Fruit fly (Drosophila melanogaster): ENCODE results near the gene Svil.

The Svil gene

DNA sequence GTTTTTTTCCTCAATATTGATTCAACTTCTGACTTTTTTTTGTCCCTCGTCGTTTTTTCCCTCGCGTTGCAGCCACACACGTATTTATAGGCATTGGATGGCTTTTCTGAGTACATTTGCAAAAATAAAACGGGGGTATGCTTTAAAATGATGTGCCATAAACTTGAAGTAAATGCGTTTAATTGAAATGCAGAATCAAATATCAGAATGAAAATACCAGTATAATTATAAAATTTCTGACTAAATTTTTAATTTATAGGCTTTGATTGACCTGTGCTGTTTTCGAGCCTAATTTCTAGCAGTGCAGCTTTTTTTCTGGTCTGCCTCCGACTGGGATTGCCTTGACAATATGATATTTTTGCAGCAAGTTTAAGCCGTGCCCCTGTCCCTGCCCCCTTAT lies 53.9 kb downstream of the Svil start (continued):
- TF ChIP-seq lola (GFP tag; optimal IDR thresholded peaks at IDR 0.05) (no peak), woc (GFP tag; optimal IDR thresholded peaks at IDR 0.05) (peak; percentile 43), sv (GFP tag; optimal IDR thresholded peaks at IDR 0.05) (no peak), OdsH (GFP tag; optimal IDR thresholded peaks at IDR 0.05) (peak; percentile 50), sage (GFP tag; optimal IDR thresholded peaks at IDR 0.05) (no peak), HLH106 (tag; optimal IDR thresholded peaks at IDR 0.05) (peak; percentile 58), usp (GFP tag; optimal IDR thresholded peaks at IDR 0.05) (no peak), dsf (GFP tag; optimal IDR thresholded peaks at IDR 0.05; ENCODE audit: borderline replicate concordance) (no peak), h (GFP tag; optimal IDR thresholded peaks at IDR 0.05) (peak; percentile 87), Vsx2 (GFP tag; optimal IDR thresholded peaks at IDR 0.05; ENCODE audit: partially characterized antibody) (no peak), Dfd (GFP tag; optimal IDR thresholded peaks at IDR 0.05) (no peak)

dm6 chr3L:2433358-2433757 lies 55.9 kb downstream of the Svil start:
- no peak for TF ChIP-seq woc (GFP tag; optimal IDR thresholded peaks at IDR 0.05)

dm6 chr3L:2434179-2434578 lies 56.7 kb downstream of the Svil start:
- no peak for TF ChIP-seq CG9705 (GFP tag; optimal IDR thresholded peaks at IDR 0.05)
- TF ChIP-seq CrebA (GFP tag; optimal IDR thresholded peaks at IDR 0.05; ENCODE audit: borderline replicate concordance) = no peak
- TF ChIP-seq Dfd (GFP tag; optimal IDR thresholded peaks at IDR 0.05) = no peak
- no peak for TF ChIP-seq brk (GFP tag; optimal IDR thresholded peaks at IDR 0.05)

dm6 chr3L:2436754-2437335 lies 59.4 kb downstream of the Svil start:
- TF ChIP-seq Hr83 (GFP tag; optimal IDR thresholded peaks at IDR 0.05; ENCODE audit: poor library complexity, severe bottlenecking) (no peak), sv (GFP tag; optimal IDR thresholded peaks at IDR 0.05) (no peak), Vsx2 (GFP tag; optimal IDR thresholded peaks at IDR 0.05; ENCODE audit: partially characterized antibody) (no peak), foxo (GFP tag; optimal IDR thresholded peaks at IDR 0.05) (no peak), psq (GFP tag; optimal IDR thresholded peaks at IDR 0.05) (no peak), HLH106 (tag; optimal IDR thresholded peaks at IDR 0.05) (no peak), woc (GFP tag; optimal IDR thresholded peaks at IDR 0.05) (no peak), dl (GFP tag; optimal IDR thresholded peaks at IDR 0.05; ENCODE audit: insufficient read depth in 1 of 2, partially characterized antibody in 2 of 2) (no peak), Dfd (GFP tag; optimal IDR thresholded peaks at IDR 0.05) (no peak), Myc (optimal IDR thresholded peaks at IDR 0.05) (no peak), CG32264 (GFP tag; optimal IDR thresholded peaks at IDR 0.05) (no peak)

- TF ChIP-seq Hr83 (GFP tag; optimal IDR thresholded peaks at IDR 0.05; ENCODE audit: poor library complexity, severe bottlenecking) = no peak
- TF ChIP-seq tai (GFP tag; optimal IDR thresholded peaks at IDR 0.05) = no peak
- no peak for TF ChIP-seq Rel (GFP tag; optimal IDR thresholded peaks at IDR 0.05)
- TF ChIP-seq Rel (tag; optimal IDR thresholded peaks at IDR 0.05) = no peak
- no peak for TF ChIP-seq jim (GFP tag; optimal IDR thresholded peaks at IDR 0.05)
- no peak for TF ChIP-seq CrebA (GFP tag; optimal IDR thresholded peaks at IDR 0.05; ENCODE audit: borderline replicate concordance)
- no peak for TF ChIP-seq Dfd (GFP tag; optimal IDR thresholded peaks at IDR 0.05)
- no peak for TF ChIP-seq rgr (GFP tag; optimal IDR thresholded peaks at IDR 0.05)
- TF ChIP-seq N (GFP tag; optimal IDR thresholded peaks at IDR 0.05) = no peak
- TF ChIP-seq HLH106 (tag; optimal IDR thresholded peaks at IDR 0.05) = no peak
Observed at dm6 chr3L:2437571-2437970, 60.1 kb downstream of the Svil start.

DNA sequence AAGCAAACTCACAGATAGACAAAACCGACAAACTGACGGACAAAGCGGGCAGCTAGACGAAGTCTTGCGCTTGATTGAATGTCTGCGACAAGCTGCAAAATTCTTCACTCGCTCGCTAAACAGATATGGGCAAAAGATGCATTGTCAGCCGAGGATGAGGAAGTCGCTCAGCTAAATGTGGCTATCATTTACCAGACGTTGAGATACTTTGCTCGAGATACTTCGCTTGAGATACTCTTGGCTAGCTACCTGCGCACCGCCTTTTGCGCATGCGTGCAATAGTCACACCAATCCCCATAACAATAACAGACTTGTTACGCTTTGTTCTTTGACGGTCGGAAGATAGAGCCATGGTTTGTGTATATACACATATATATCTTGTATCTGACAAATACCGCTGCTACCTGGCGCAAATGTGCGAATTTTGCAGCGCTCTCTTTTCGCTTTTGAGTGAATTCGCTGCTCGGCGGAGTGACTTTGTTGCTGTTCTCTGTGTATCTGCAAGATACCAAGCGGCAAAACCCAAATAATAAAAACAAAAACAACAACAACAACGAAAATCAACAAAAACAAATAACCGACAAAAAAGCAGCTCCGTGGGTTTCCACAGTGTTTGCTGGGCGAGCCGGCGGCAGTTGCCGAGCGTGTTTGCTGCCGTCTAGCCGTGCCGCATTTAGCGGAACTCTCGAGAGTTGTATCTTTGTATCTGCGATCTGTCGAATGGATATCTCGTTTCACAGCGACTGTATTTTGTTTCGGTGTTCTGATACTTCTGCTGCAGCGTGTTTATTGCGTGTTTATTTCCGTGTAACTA lies 61.4 kb downstream of the Svil start:
- TF ChIP-seq br (GFP tag; optimal IDR thresholded peaks at IDR 0.05) (no peak), fru (GFP tag; optimal IDR thresholded peaks at IDR 0.05) (peak; percentile 40), sage (GFP tag; optimal IDR thresholded peaks at IDR 0.05) (no peak), Rel (GFP tag; optimal IDR thresholded peaks at IDR 0.05) (peak; percentile 8), Rel (tag; optimal IDR thresholded peaks at IDR 0.05) (no peak), rgr (GFP tag; optimal IDR thresholded peaks at IDR 0.05) (peak; percentile 4), h (GFP tag; optimal IDR thresholded peaks at IDR 0.05) (peak; percentile 39), Sp1 (GFP tag; optimal IDR thresholded peaks at IDR 0.05) (peak; percentile 22), Dif (GFP tag; optimal IDR thresholded peaks at IDR 0.05; ENCODE audit: partially characterized antibody) (no peak), psq (GFP tag; optimal IDR thresholded peaks at IDR 0.05) (peak; percentile 26)
